Worm (Caenorhabditis elegans): ENCODE data around the gene fbxb-103.

- TF ChIP-seq mab-5 (tag; optimal IDR thresholded peaks at IDR 0.05) (no peak), lin-32 (GFP tag; optimal IDR thresholded peaks at IDR 0.05) (no peak), ces-1 (GFP tag; optimal IDR thresholded peaks at IDR 0.05) (no peak), hlh-1 (tag; optimal IDR thresholded peaks at IDR 0.05) (no peak), mep-1 (tag; optimal IDR thresholded peaks at IDR 0.05) (no peak), snpc-4 (tag; optimal IDR thresholded peaks at IDR 0.05) (no peak)
Measured at ce11 chrII:3902798-3903197, 4.1 kb upstream of the fbxb-103 start, which contains the start of gene F53C3.3.
